Fruit fly (Drosophila melanogaster) whole organism, prepupa: ENCODE data around the gene CG43935.

Source experiments
- Blimp-1 ChIP-seq: fragments of 200-800 bp; sonication (Bioruptor generic); optimal IDR thresholded peaks from 3 replicates; lab custom pipeline; 2017; ENCODE audit warnings: missing biosample characterization, missing genetic modification characterization, mild to moderate bottlenecking, moderate library complexity, missing genetic modification reagents
- CG10631 ChIP-seq: fragments of 200-800 bp; sonication (Bioruptor generic); optimal IDR thresholded peaks from 2 replicates; lab custom pipeline; 2016; ENCODE audit warnings: missing biosample characterization, missing genetic modification characterization
- CG10669 ChIP-seq: fragments of 200-800 bp; sonication (Bioruptor generic); optimal IDR thresholded peaks from 3 replicates; lab custom pipeline; 2018; ENCODE audit warnings: missing biosample characterization, mild to moderate bottlenecking, missing genetic modification characterization, moderate library complexity
- CG11294 ChIP-seq: fragments of 200-800 bp; sonication (Bioruptor generic); IDR thresholded peaks from 2 replicates; pipeline ENCODE4 v1.3.6; 2022; ENCODE audit warnings: missing biosample characterization, missing genetic modification characterization
- CG1621 ChIP-seq: fragments of 200-800 bp; sonication (Bioruptor generic); optimal IDR thresholded peaks from 3 replicates; lab custom pipeline; 2018; ENCODE audit warnings: missing biosample characterization, mild to moderate bottlenecking, missing genetic modification characterization
- CG3032 ChIP-seq: fragments of 200-800 bp; optimal IDR thresholded peaks from 2 replicates; lab custom pipeline; 2019; ENCODE audit warnings: missing biosample characterization, mild to moderate bottlenecking, missing genetic modification characterization, moderate library complexity
- CG31627 ChIP-seq: fragments of 200-800 bp; sonication (Bioruptor generic); optimal IDR thresholded peaks from 3 replicates; lab custom pipeline; 2016; ENCODE audit warnings: missing biosample characterization, missing genetic modification characterization
- CG32006 ChIP-seq: fragments of 200-800 bp; sonication (Bioruptor generic); optimal IDR thresholded peaks from 3 replicates; lab custom pipeline; 2017; ENCODE audit warnings: missing biosample characterization, mild to moderate bottlenecking, missing genetic modification characterization
- CG34406 ChIP-seq: fragments of 200-800 bp; sonication (Bioruptor generic); optimal IDR thresholded peaks from 3 replicates; lab custom pipeline; 2016; ENCODE audit warnings: missing biosample characterization, missing genetic modification characterization
- CG3919 ChIP-seq: fragments of 200-800 bp; sonication (Bioruptor generic); optimal IDR thresholded peaks from 3 replicates; lab custom pipeline; 2016; ENCODE audit warnings: missing biosample characterization, missing genetic modification characterization
- CG4318 ChIP-seq: fragments of 200-800 bp; sonication (Bioruptor generic); optimal IDR thresholded peaks from 3 replicates; lab custom pipeline; 2017; ENCODE audit warnings: missing biosample characterization, mild to moderate bottlenecking, missing genetic modification characterization
- CG6276 ChIP-seq: fragments of 200-800 bp; sonication (Bioruptor generic); optimal IDR thresholded peaks from 2 replicates; lab custom pipeline; 2017; ENCODE audit warnings: missing biosample characterization, mild to moderate bottlenecking, missing genetic modification characterization
- CG7368 ChIP-seq: fragments of 200-800 bp; sonication (Bioruptor generic); optimal IDR thresholded peaks from 3 replicates; lab custom pipeline; 2016; ENCODE audit warnings: missing biosample characterization, missing genetic modification characterization
- CG8319 ChIP-seq: fragments of 200-800 bp; sonication (Bioruptor generic); optimal IDR thresholded peaks from 3 replicates; lab custom pipeline; 2016; ENCODE audit warnings: missing biosample characterization, missing genetic modification characterization
- CG9139 ChIP-seq: fragments of 200-800 bp; sonication (Bioruptor generic); optimal IDR thresholded peaks from 3 replicates; lab custom pipeline; 2017; ENCODE audit warnings: missing biosample characterization, mild to moderate bottlenecking, missing genetic modification characterization
- Eip75B ChIP-seq: fragments of 200-800 bp; sonication (Bioruptor generic); optimal IDR thresholded peaks from 3 replicates; lab custom pipeline; 2016; ENCODE audit warnings: missing biosample characterization, missing genetic modification characterization
- Eip93F ChIP-seq: fragments of 200-800 bp; sonication (Bioruptor generic); optimal IDR thresholded peaks from 2 replicates; lab custom pipeline; 2016; ENCODE audit warnings: missing biosample characterization, mild to moderate bottlenecking, missing genetic modification characterization
- Ets96B ChIP-seq: fragments of 200-800 bp; optimal IDR thresholded peaks from 2 replicates; lab custom pipeline; 2019; ENCODE audit warnings: missing biosample characterization, mild to moderate bottlenecking, missing genetic modification characterization, moderate library complexity
- Gug ChIP-seq: fragments of 200-800 bp; sonication (Bioruptor generic); IDR thresholded peaks from 2 replicates; pipeline ENCODE4 v1.3.6; 2022; ENCODE audit warnings: missing biosample characterization, missing genetic modification characterization
- Hr4 ChIP-seq: fragments of 200-800 bp; sonication (Bioruptor generic); optimal IDR thresholded peaks from 3 replicates; lab custom pipeline; 2016; ENCODE audit warnings: missing biosample characterization, missing genetic modification characterization
- Lpt ChIP-seq: fragments of 200-800 bp; sonication (Bioruptor generic); optimal IDR thresholded peaks from 3 replicates; lab custom pipeline; 2016; ENCODE audit warnings: missing biosample characterization, missing genetic modification characterization
- Smox ChIP-seq: fragments of 200-800 bp; sonication (Bioruptor generic); optimal IDR thresholded peaks from 3 replicates; lab custom pipeline; 2016; ENCODE audit warnings: missing biosample characterization, missing genetic modification characterization
- Sox102F ChIP-seq: fragments of 200-800 bp; sonication (Bioruptor generic); optimal IDR thresholded peaks from 2 replicates; lab custom pipeline; 2016; ENCODE audit warnings: missing biosample characterization, mild to moderate bottlenecking, missing genetic modification characterization
- Sox15 ChIP-seq: fragments of 200-800 bp; sonication (Bioruptor generic); optimal IDR thresholded peaks from 3 replicates; lab custom pipeline; 2016; ENCODE audit warnings: missing biosample characterization, missing genetic modification characterization
- achi ChIP-seq: fragments of 200-800 bp; sonication (Bioruptor generic); optimal IDR thresholded peaks from 3 replicates; lab custom pipeline; 2016; ENCODE audit warnings: missing biosample characterization, missing genetic modification characterization
- acj6 ChIP-seq: fragments of 200-800 bp; sonication (Bioruptor generic); optimal IDR thresholded peaks from 3 replicates; lab custom pipeline; 2016; ENCODE audit warnings: missing biosample characterization, missing genetic modification characterization
- cyc ChIP-seq: fragments of 200-800 bp; sonication (Bioruptor generic); optimal IDR thresholded peaks from 3 replicates; lab custom pipeline; 2016; ENCODE audit warnings: missing biosample characterization, missing genetic modification characterization
- eg ChIP-seq: fragments of 200-800 bp; sonication (Bioruptor generic); IDR thresholded peaks from 3 replicates; pipeline ENCODE4 v1.3.6; 2022; ENCODE audit warnings: missing biosample characterization, missing genetic modification characterization
- fd59A ChIP-seq: fragments of 200-800 bp; sonication (Bioruptor generic); optimal IDR thresholded peaks from 2 replicates; lab custom pipeline; 2017; ENCODE audit warnings: missing biosample characterization, mild to moderate bottlenecking, missing genetic modification characterization, missing genetic modification reagents
- fd85E ChIP-seq: fragments of 200-800 bp; sonication (Bioruptor generic); optimal IDR thresholded peaks from 3 replicates; lab custom pipeline; 2016; ENCODE audit warnings: missing biosample characterization, missing genetic modification characterization
- lz ChIP-seq: fragments of 200-800 bp; sonication (Bioruptor generic); optimal IDR thresholded peaks from 3 replicates; lab custom pipeline; 2016; ENCODE audit warnings: missing biosample characterization, missing genetic modification characterization
- net ChIP-seq: fragments of 200-800 bp; sonication (Bioruptor generic); optimal IDR thresholded peaks from 3 replicates; lab custom pipeline; 2016; ENCODE audit warnings: missing biosample characterization, missing genetic modification characterization
- pdm3 ChIP-seq: fragments of 200-800 bp; sonication (Bioruptor generic); optimal IDR thresholded peaks from 3 replicates; lab custom pipeline; 2016; ENCODE audit warnings: missing biosample characterization, missing genetic modification characterization
- salr ChIP-seq, 2 experiments: fragments of 200-800 bp; sonication (Bioruptor generic); optimal IDR thresholded peaks; 3 replicates each; lab custom pipeline; 2016 to 2018; ENCODE audit warnings: missing biosample characterization in 2 of 2, missing genetic modification characterization in 2 of 2, mild to moderate bottlenecking in 1 of 2
- spab ChIP-seq: fragments of 200-800 bp; sonication (Bioruptor generic); optimal IDR thresholded peaks from 2 replicates; lab custom pipeline; 2017; ENCODE audit warnings: missing biosample characterization, mild to moderate bottlenecking, missing genetic modification characterization, missing genetic modification reagents
- ss ChIP-seq, 2 experiments: fragments of 200-800 bp; sonication (Bioruptor generic); optimal IDR thresholded peaks; 2 replicates in 1 of 2; 3 replicates in 1 of 2; lab custom pipeline; 2017 to 2018; ENCODE audit warnings: mild to moderate bottlenecking in 2 of 2, missing biosample characterization in 2 of 2, missing genetic modification characterization in 2 of 2, moderate library complexity in 1 of 2
- topi ChIP-seq: fragments of 200-800 bp; sonication (Bioruptor generic); optimal IDR thresholded peaks from 3 replicates; lab custom pipeline; 2016; ENCODE audit warnings: missing biosample characterization, missing genetic modification characterization

The CG43935 gene

DNA sequence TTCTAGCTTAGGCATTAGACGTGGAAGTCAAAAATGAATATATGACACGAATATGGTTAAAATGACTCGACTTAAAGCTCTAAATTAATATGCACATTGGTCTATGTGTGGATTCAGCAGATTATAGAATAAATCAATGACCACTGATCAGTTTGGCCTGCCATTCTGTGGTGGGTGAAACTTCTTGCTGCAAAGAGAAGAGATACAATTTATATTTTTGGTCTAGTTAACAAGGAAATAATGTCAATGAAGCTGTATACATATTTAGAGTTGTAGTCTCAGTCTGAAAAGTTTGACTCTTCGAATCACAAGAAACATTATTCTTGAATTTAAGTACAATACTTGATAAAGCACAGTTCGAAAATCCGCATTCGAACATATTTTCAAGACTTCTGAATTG is at the start of gene CG43935:
TSS of gene CG43935 (plus strand) at position 301 of the 400 bp plus-strand sequence.
- no peak for TF ChIP-seq fd85E (GFP tag; lab: Kevin White, UChicago)
- TF ChIP-seq Blimp-1 (GFP tag; lab: Kevin White, UChicago): no peak
- TF ChIP-seq acj6 (GFP tag; lab: Kevin White, UChicago): no peak
- no peak for TF ChIP-seq ss (GFP tag; optimal IDR thresholded peaks at IDR 0.05; lab: Kevin White, UChicago)
- no peak for TF ChIP-seq CG7368 (GFP tag; lab: Kevin White, UChicago)
- no peak for TF ChIP-seq achi (GFP tag; lab: Kevin White, UChicago)
- no peak for TF ChIP-seq Eip93F (GFP tag; lab: Kevin White, UChicago)
- no peak for TF ChIP-seq CG10669 (GFP tag; lab: Kevin White, UChicago)
- no peak for TF ChIP-seq CG1621 (tag; lab: Kevin White, UChicago)
- no peak for TF ChIP-seq Sox102F (GFP tag; lab: Kevin White, UChicago)
- TF ChIP-seq CG31627 (GFP tag; lab: Kevin White, UChicago): no peak
- no peak for TF ChIP-seq Smox
- TF ChIP-seq Sox15: no peak
- TF ChIP-seq eg (GFP tag; lab: Robert Waterston, UW): no peak
- no peak for TF ChIP-seq CG3919 (GFP tag; lab: Kevin White, UChicago)
- TF ChIP-seq CG34406 (GFP tag; lab: Kevin White, UChicago): no peak
- no peak for TF ChIP-seq CG4318 (GFP tag; lab: Kevin White, UChicago)
- TF ChIP-seq Ets96B: no peak
- TF ChIP-seq CG32006: no peak

DNA sequence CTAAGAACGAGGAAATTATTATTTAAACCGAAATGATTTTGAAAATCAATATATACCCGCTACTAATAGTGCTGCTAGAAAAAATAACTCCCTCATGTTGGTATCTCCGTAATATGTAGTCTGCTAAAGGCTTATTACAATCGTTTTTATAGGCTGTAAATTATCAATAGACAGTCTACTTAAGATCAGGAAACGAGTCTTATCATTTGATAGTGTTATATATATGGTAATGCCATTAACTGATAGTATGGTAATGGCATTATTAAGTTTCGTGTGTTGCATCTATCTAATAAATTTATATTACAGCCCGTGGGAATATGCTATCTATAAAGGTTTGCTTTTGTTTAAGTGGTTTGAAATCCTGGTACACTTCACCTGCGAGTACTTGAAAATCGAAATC is 47.0 kb upstream of the CG43935 start, which contains the start of gene CG17192:
TSS of gene CG17192 (minus strand) at position 101 of the 400 bp plus-strand sequence.
- TF ChIP-seq Eip75B (no peak), pdm3 (no peak), Hr4 (GFP tag; lab: Kevin White, UChicago) (no peak), ss (GFP tag; optimal IDR thresholded peaks at IDR 0.05; lab: Kevin White, UChicago) (no peak), Smox (no peak), lz (GFP tag; lab: Kevin White, UChicago) (no peak), CG11294 (GFP tag; lab: Robert Waterston, UW) (no peak), cyc (GFP tag; lab: Kevin White, UChicago) (no peak), CG1621 (tag; lab: Kevin White, UChicago) (no peak), CG10631 (GFP tag; lab: Kevin White, UChicago) (no peak), fd59A (GFP tag; lab: Kevin White, UChicago) (no peak), Sox102F (GFP tag; lab: Kevin White, UChicago) (no peak), salr (GFP tag; optimal IDR thresholded peaks at IDR 0.05; lab: Kevin White, UChicago) (no peak), net (GFP tag; lab: Kevin White, UChicago) (no peak), CG31627 (GFP tag; lab: Kevin White, UChicago) (no peak), Lpt (GFP tag; lab: Kevin White, UChicago) (no peak), CG9139 (GFP tag; lab: Kevin White, UChicago) (no peak)

DNA sequence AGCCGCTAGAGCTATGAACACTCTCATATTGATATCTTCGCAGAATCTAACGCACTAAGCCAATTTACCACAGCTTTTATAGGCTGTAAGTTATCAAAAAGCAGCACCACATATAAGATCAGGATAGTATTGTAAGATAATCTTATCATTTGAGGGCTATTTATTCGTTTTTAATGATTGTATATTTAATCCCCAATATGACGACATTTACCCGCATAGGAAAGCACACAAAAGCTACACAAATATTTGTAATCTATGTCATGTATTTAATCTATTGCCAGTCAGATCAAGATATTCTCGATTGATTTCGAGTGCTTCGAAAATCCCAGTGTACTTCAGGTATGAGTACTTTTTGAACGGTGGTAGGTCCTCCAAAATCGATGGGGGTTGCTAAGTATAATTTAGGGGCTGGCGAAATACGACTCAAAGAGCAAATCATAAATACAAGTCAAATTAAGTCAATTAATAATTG is 45.5 kb upstream of the CG43935 start, which contains the start of gene CG17191:
TSS of gene CG17191 (minus strand) at position 51 of the 472 bp plus-strand sequence.
- TF ChIP-seq Hr4 (GFP tag; lab: Kevin White, UChicago) (no peak), CG7368 (GFP tag; lab: Kevin White, UChicago) (no peak), topi (no peak), Gug (no peak), CG6276 (no peak), fd59A (GFP tag; lab: Kevin White, UChicago) (no peak)
- TF ChIP-seq, all 60 proteins: peak for 0

DNA sequence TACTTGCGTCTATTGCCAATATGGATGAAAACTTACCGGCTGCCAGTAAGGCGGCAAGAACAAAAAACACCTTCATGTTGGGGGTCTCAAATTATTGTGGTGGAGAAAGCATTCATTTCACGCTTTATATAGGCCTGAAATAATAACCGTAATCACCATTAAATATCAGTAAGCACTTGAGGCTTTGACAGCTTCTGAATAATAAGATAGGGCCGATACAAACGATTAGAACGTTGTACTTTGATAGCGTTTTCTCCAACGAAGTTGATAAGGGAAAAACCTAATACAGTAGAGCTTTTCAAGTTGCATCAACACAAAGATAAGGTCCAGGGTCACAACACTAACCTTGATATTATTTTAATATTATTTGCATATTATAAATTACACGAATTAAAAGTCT is 44.0 kb upstream of the CG43935 start, which contains the start of gene CG6283:
TSS of gene CG6283 (minus strand) at position 101 of the 400 bp plus-strand sequence.
- TF ChIP-seq CG3032 (tag; lab: Kevin White, UChicago): no peak
- no peak for TF ChIP-seq Gug
- TF ChIP-seq CG8319: no peak
- TF ChIP-seq spab (GFP tag; lab: Kevin White, UChicago): no peak
- TF ChIP-seq, all 60 proteins: peak for 0
